Worm (Caenorhabditis elegans): ENCODE data around the gene unc-98.

- TF ChIP-seq nhr-237 (tag; optimal IDR thresholded peaks at IDR 0.05), result no peak
- no peak for TF ChIP-seq lsy-2 (tag; optimal IDR thresholded peaks at IDR 0.05)
- TF ChIP-seq ceh-39 (tag; optimal IDR thresholded peaks at IDR 0.05), result no peak
- TF ChIP-seq elt-1 (tag; optimal IDR thresholded peaks at IDR 0.05; ENCODE audit: borderline replicate concordance, insufficient read depth), result no peak
- no peak for TF ChIP-seq ztf-11 (tag; optimal IDR thresholded peaks at IDR 0.05)
- no peak for TF ChIP-seq pha-4 (tag; optimal IDR thresholded peaks at IDR 0.05)
- TF ChIP-seq lin-13 (tag; optimal IDR thresholded peaks at IDR 0.05), result no peak
Observed at ce11 chrX:7523799-7524198, 49.6 kb downstream of the unc-98 start.
